Worm (Caenorhabditis elegans): Measurements from ENCODE around the gene R05G6.1.

DNA sequence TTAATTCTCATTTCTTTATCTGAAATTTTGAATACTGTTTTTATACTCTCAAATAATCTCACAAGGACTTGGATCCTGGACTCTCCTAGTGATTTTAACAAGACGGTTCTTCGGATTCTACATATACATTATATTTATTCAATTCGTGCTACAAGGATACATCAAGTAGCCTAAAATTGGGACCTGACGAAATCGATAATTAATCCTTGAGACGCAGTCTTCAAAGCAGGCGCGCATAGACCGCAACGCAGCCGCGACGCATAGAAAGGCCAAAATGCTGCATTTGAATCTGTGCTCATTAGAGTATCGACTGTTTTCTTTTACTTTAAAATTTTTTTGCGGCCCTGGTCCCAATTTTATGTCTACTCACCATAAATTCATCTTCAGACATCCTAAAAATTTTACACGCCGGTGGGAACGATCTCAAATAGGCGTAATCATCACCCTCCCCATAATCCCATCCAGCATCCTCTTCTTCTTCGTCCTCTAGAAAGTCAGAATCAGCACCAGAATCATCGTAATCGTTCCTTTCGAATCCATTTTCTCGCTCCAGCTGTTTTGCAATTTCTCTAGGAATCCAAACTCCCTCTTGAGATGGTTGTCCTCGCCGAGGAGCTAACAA, 42.8 kb downstream of the R05G6.1 start, which contains the start of gene cec-4:
- TF ChIP-seq him-1 (tag; optimal IDR thresholded peaks at IDR 0.05) (no peak), dao-5 (tag; optimal IDR thresholded peaks at IDR 0.05) (no peak), W03F9.2 (tag; optimal IDR thresholded peaks at IDR 0.05) (no peak)

Measured in whole organism, L4/young adult.